Fruit fly (Drosophila melanogaster) whole organism, embryonic: ENCODE measurements around the gene dhd.

Source experiments
- Atf6 ChIP-seq: fragments of 200-800 bp; sonication (Bioruptor generic); IDR thresholded peaks from 2 replicates; pipeline ENCODE4 v1.3.6; 2022; ENCODE audit warnings: missing biosample characterization, missing genetic modification characterization
- CG10565 ChIP-seq: fragments of 200-800 bp; sonication (Bioruptor generic); optimal IDR thresholded peaks from 3 replicates; lab custom pipeline; 2016; ENCODE audit warnings: missing biosample characterization, mild to moderate bottlenecking, missing genetic modification characterization
- CG11504 ChIP-seq: fragments of 200-800 bp; sonication (Bioruptor generic); optimal IDR thresholded peaks from 3 replicates; lab custom pipeline; 2019; ENCODE audit warnings: missing biosample characterization, mild to moderate bottlenecking, missing genetic modification characterization, moderate library complexity
- CG12299 ChIP-seq: fragments of 200-800 bp; sonication (Bioruptor generic); optimal IDR thresholded peaks from 2 replicates; lab custom pipeline; 2018; ENCODE audit warnings: missing biosample characterization, mild to moderate bottlenecking, missing genetic modification characterization
- CG13296 ChIP-seq: fragments of 200-800 bp; sonication (Bioruptor generic); optimal IDR thresholded peaks from 3 replicates; lab custom pipeline; 2018; ENCODE audit warnings: missing biosample characterization, mild to moderate bottlenecking, missing genetic modification characterization
- CG14860 ChIP-seq: fragments of 200-800 bp; sonication (Bioruptor generic); IDR thresholded peaks from 3 replicates; pipeline ENCODE4 v1.3.6; 2022; ENCODE audit warnings: missing biosample characterization, missing genetic modification characterization; ENCODE audit not compliant: partially characterized antibody
- CG15073 ChIP-seq: fragments of 200-800 bp; sonication (Bioruptor generic); optimal IDR thresholded peaks from 2 replicates; lab custom pipeline; 2016; ENCODE audit warnings: missing biosample characterization, missing genetic modification characterization
- CG17328 ChIP-seq: fragments of 200-800 bp; sonication (Bioruptor generic); IDR thresholded peaks from 2 replicates; pipeline ENCODE4 v1.3.6; 2022; ENCODE audit warnings: missing biosample characterization, missing genetic modification characterization
- CG17829 ChIP-seq: fragments of 200-800 bp; optimal IDR thresholded peaks from 2 replicates; lab custom pipeline; 2019; ENCODE audit warnings: missing biosample characterization, mild to moderate bottlenecking, missing genetic modification characterization, moderate library complexity
- CG4617 ChIP-seq: fragments of 200-800 bp; sonication (Bioruptor generic); optimal IDR thresholded peaks from 3 replicates; lab custom pipeline; 2016; ENCODE audit warnings: missing biosample characterization, missing genetic modification characterization, borderline replicate concordance
- CG5180 ChIP-seq: fragments of 200-800 bp; sonication (Bioruptor generic); optimal IDR thresholded peaks from 3 replicates; lab custom pipeline; 2017; ENCODE audit warnings: missing biosample characterization, missing genetic modification characterization, mild to moderate bottlenecking, moderate library complexity, missing genetic modification reagents
- CG6689 ChIP-seq: fragments of 200-800 bp; sonication (Bioruptor generic); IDR thresholded peaks from 2 replicates; pipeline ENCODE4 v1.3.6; 2022; ENCODE audit warnings: missing biosample characterization, missing genetic modification characterization
- CG7357 ChIP-seq: fragments of 200-800 bp; sonication (Bioruptor generic); IDR thresholded peaks from 3 replicates; pipeline ENCODE4 v1.3.6; 2022; ENCODE audit warnings: missing biosample characterization, missing genetic modification characterization
- CG8388 ChIP-seq: fragments of 200-800 bp; sonication (Bioruptor generic); optimal IDR thresholded peaks from 2 replicates; lab custom pipeline; 2019; ENCODE audit warnings: missing biosample characterization, mild to moderate bottlenecking, missing genetic modification characterization, moderate library complexity
- CG8765 ChIP-seq: fragments of 200-800 bp; sonication (Bioruptor generic); IDR thresholded peaks from 2 replicates; pipeline ENCODE4 v1.3.6; 2022; ENCODE audit warnings: missing biosample characterization, missing genetic modification characterization
- CG9817 ChIP-seq: fragments of 200-800 bp; sonication (Bioruptor generic); optimal IDR thresholded peaks from 2 replicates; lab custom pipeline; 2018; ENCODE audit warnings: missing biosample characterization, mild to moderate bottlenecking, missing genetic modification characterization, moderate library complexity
- CG9932 ChIP-seq: fragments of 200-800 bp; sonication (Bioruptor generic); IDR thresholded peaks from 2 replicates; pipeline ENCODE4 v1.3.6; 2022; ENCODE audit warnings: missing biosample characterization, missing genetic modification characterization
- CrebB ChIP-seq: fragments of 200-800 bp; sonication (Bioruptor generic); optimal IDR thresholded peaks from 3 replicates; lab custom pipeline; 2018; ENCODE audit warnings: missing biosample characterization, mild to moderate bottlenecking, missing genetic modification characterization
- D19B ChIP-seq: fragments of 200-800 bp; sonication (Bioruptor generic); optimal IDR thresholded peaks from 2 replicates; lab custom pipeline; 2017; ENCODE audit warnings: missing biosample characterization, mild to moderate bottlenecking, missing genetic modification characterization
- Dad ChIP-seq: fragments of 200-800 bp; sonication (Bioruptor generic); optimal IDR thresholded peaks from 3 replicates; lab custom pipeline; 2016; ENCODE audit warnings: missing biosample characterization, missing genetic modification characterization
- Elba2 ChIP-seq: fragments of 200-800 bp; sonication (Bioruptor generic); optimal IDR thresholded peaks from 3 replicates; lab custom pipeline; 2016; ENCODE audit warnings: missing biosample characterization, missing genetic modification characterization
- Ets97D ChIP-seq: fragments of 200-800 bp; sonication (Bioruptor generic); optimal IDR thresholded peaks from 3 replicates; lab custom pipeline; 2016; ENCODE audit warnings: missing biosample characterization, missing genetic modification characterization
- Fer2 ChIP-seq: fragments of 200-800 bp; sonication (Bioruptor generic); optimal IDR thresholded peaks from 2 replicates; lab custom pipeline; 2018; ENCODE audit warnings: missing biosample characterization, mild to moderate bottlenecking, missing genetic modification characterization, moderate library complexity
- Hr39 ChIP-seq: fragments of >200 bp; optimal IDR thresholded peaks from 2 replicates; lab custom pipeline; 2017
- Myb ChIP-seq: fragments of 200-800 bp; sonication (Bioruptor generic); optimal IDR thresholded peaks from 2 replicates; lab custom pipeline; 2016; ENCODE audit warnings: missing biosample characterization, missing genetic modification characterization
- NC2β ChIP-seq: fragments of 200-800 bp; sonication (Bioruptor generic); optimal IDR thresholded peaks from 2 replicates; lab custom pipeline; 2016; ENCODE audit warnings: missing biosample characterization, missing genetic modification characterization
- NfI ChIP-seq: fragments of 200-800 bp; sonication (Bioruptor generic); optimal IDR thresholded peaks from 3 replicates; lab custom pipeline; 2018; ENCODE audit warnings: missing biosample characterization, mild to moderate bottlenecking, missing genetic modification characterization, moderate library complexity
- Oli ChIP-seq: fragments of 200-800 bp; sonication (Bioruptor generic); optimal IDR thresholded peaks from 2 replicates; lab custom pipeline; 2018; ENCODE audit warnings: missing biosample characterization, mild to moderate bottlenecking, missing genetic modification characterization, moderate library complexity
- Optix ChIP-seq: fragments of 200-800 bp; sonication (Bioruptor generic); IDR thresholded peaks from 3 replicates; pipeline ENCODE4 v1.3.6; 2022; ENCODE audit warnings: missing biosample characterization, missing genetic modification characterization
- PHDP ChIP-seq: fragments of 200-800 bp; sonication (Bioruptor generic); optimal IDR thresholded peaks from 3 replicates; lab custom pipeline; 2018; ENCODE audit warnings: missing biosample characterization, mild to moderate bottlenecking, missing genetic modification characterization, moderate library complexity
- Ptx1 ChIP-seq: fragments of 200-800 bp; sonication (Bioruptor generic); IDR thresholded peaks from 2 replicates; pipeline ENCODE4 v1.3.6; 2022; ENCODE audit warnings: missing biosample characterization, missing genetic modification characterization
- Sry-β ChIP-seq: fragments of 200-800 bp; sonication (Bioruptor generic); optimal IDR thresholded peaks from 2 replicates; lab custom pipeline; 2018; ENCODE audit warnings: missing biosample characterization, mild to moderate bottlenecking, missing genetic modification characterization, moderate library complexity
- Xbp1 ChIP-seq: fragments of 200-800 bp; sonication (Bioruptor generic); optimal IDR thresholded peaks from 3 replicates; lab custom pipeline; 2016; ENCODE audit warnings: missing biosample characterization, mild to moderate bottlenecking, missing genetic modification characterization
- Xrp1 ChIP-seq: fragments of 200-800 bp; sonication (Bioruptor generic); IDR thresholded peaks from 2 replicates; pipeline ENCODE4 v1.3.6; 2022; ENCODE audit warnings: missing biosample characterization, missing genetic modification characterization
- ab ChIP-seq: fragments of 200-800 bp; sonication (Bioruptor generic); optimal IDR thresholded peaks from 2 replicates; lab custom pipeline; 2016; ENCODE audit warnings: missing biosample characterization, missing genetic modification characterization
- abd-A ChIP-seq: fragments of 200-800 bp; sonication (Bioruptor generic); optimal IDR thresholded peaks from 3 replicates; lab custom pipeline; 2019; ENCODE audit warnings: missing biosample characterization, mild to moderate bottlenecking, missing genetic modification characterization, moderate library complexity
- ac ChIP-seq: fragments of 200-800 bp; sonication (Bioruptor generic); optimal IDR thresholded peaks from 3 replicates; lab custom pipeline; 2017; ENCODE audit warnings: missing biosample characterization, mild to moderate bottlenecking, missing genetic modification characterization
- ap ChIP-seq: fragments of 200-800 bp; sonication (Bioruptor generic); IDR thresholded peaks from 2 replicates; pipeline ENCODE4 v1.3.6; 2022; ENCODE audit warnings: missing biosample characterization, missing genetic modification characterization
- bsh ChIP-seq, 2 experiments: fragments of 200-800 bp; sonication (Bioruptor generic); optimal IDR thresholded peaks; 2 replicates each; lab custom pipeline; 2017 to 2018; ENCODE audit warnings: mild to moderate bottlenecking in 2 of 2, missing biosample characterization in 2 of 2, missing genetic modification characterization in 2 of 2, moderate library complexity in 1 of 2
- dimm ChIP-seq: fragments of 200-800 bp; sonication (Bioruptor generic); IDR thresholded peaks from 2 replicates; pipeline ENCODE4 v1.3.6; 2022; ENCODE audit warnings: missing biosample characterization, missing genetic modification characterization
- gcm2 ChIP-seq: fragments of 200-800 bp; sonication (Bioruptor generic); optimal IDR thresholded peaks from 2 replicates; lab custom pipeline; 2016; ENCODE audit warnings: missing biosample characterization, missing genetic modification characterization
- gro ChIP-seq: fragments of 200-800 bp; sonication (Bioruptor generic); optimal IDR thresholded peaks from 2 replicates; lab custom pipeline; 2016; ENCODE audit warnings: missing biosample characterization, missing genetic modification characterization
- nau ChIP-seq: fragments of 200-800 bp; sonication (Bioruptor generic); optimal IDR thresholded peaks from 3 replicates; lab custom pipeline; 2017; ENCODE audit warnings: missing biosample characterization, mild to moderate bottlenecking, missing genetic modification characterization, missing genetic modification reagents
- phol ChIP-seq: fragments of 200-800 bp; sonication (Bioruptor generic); optimal IDR thresholded peaks from 3 replicates; lab custom pipeline; 2018; ENCODE audit warnings: missing biosample characterization, mild to moderate bottlenecking, missing genetic modification characterization, moderate library complexity
- repo ChIP-seq: fragments of 200-800 bp; sonication (Bioruptor generic); optimal IDR thresholded peaks from 2 replicates; lab custom pipeline; 2016; ENCODE audit warnings: missing biosample characterization, missing genetic modification characterization
- ro ChIP-seq: fragments of 200-800 bp; sonication (Bioruptor generic); IDR thresholded peaks from 2 replicates; pipeline ENCODE4 v1.3.6; 2022; ENCODE audit warnings: missing biosample characterization, missing genetic modification characterization
- sim ChIP-seq: fragments of 200-800 bp; sonication (Bioruptor generic); IDR thresholded peaks from 2 replicates; pipeline ENCODE4 v1.3.6; 2022; ENCODE audit warnings: missing biosample characterization, missing genetic modification characterization
- slou ChIP-seq: fragments of 200-800 bp; sonication (Bioruptor generic); optimal IDR thresholded peaks from 3 replicates; lab custom pipeline; 2016; ENCODE audit warnings: missing biosample characterization, missing genetic modification characterization
- tup ChIP-seq: fragments of 200-800 bp; sonication (Bioruptor generic); optimal IDR thresholded peaks from 2 replicates; lab custom pipeline; 2016; ENCODE audit warnings: missing biosample characterization, mild to moderate bottlenecking, missing genetic modification characterization, moderate library complexity
- usp ChIP-seq: fragments of >200 bp; optimal IDR thresholded peaks from 2 replicates; lab custom pipeline; 2017; ENCODE audit warnings: missing biosample characterization, missing genetic modification characterization
- vnd ChIP-seq: fragments of 200-800 bp; sonication (Bioruptor generic); IDR thresholded peaks from 3 replicates; pipeline ENCODE4 v1.3.6; 2022; ENCODE audit warnings: missing biosample characterization, missing genetic modification characterization; ENCODE audit not compliant: partially characterized antibody
- zen ChIP-seq: fragments of 200-800 bp; sonication (Bioruptor generic); optimal IDR thresholded peaks from 3 replicates; lab custom pipeline; 2018; ENCODE audit warnings: missing biosample characterization, mild to moderate bottlenecking, missing genetic modification characterization, moderate library complexity

dhd gene

DNA sequence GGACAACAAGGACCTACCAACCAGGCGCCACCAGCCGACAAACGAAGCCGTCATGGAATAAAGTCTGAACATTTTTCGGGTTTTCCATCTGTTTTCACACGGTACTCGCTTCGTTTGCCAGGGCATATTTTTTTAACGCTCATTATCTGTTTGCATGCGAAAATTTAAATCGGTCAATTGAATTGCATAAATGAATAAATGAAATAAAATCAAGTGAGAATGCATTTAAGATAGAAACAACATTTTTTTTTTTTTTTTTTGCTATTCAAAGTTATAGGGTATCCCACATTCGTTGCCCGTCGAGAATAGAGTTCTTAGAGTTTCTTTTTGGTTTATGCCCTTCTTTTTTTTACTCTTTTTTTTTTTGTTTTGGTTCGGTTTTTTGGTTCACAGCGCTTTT, 26.1 kb upstream of the dhd start (continued):
- TF ChIP-seq gro (GFP tag; lab: Kevin White, UChicago) = peak; percentile 6
- no peak for TF ChIP-seq CG10565 (GFP tag; lab: Kevin White, UChicago)
- TF ChIP-seq ac (GFP tag; lab: Kevin White, UChicago) = no peak
- 0 out of 2 replicates have a peak, but pooled peaks have one; percentile 15 for TF ChIP-seq CG6689 (GFP tag; lab: Robert Waterston, UW)
- peak; percentile 40; the same call in 1 of the 2 replicates for TF ChIP-seq Ptx1
- TF ChIP-seq CG9932 (GFP tag; lab: Robert Waterston, UW) = peak; percentile 35
- TF ChIP-seq CG4617 (GFP tag; lab: Kevin White, UChicago) = no peak
- TF ChIP-seq ab = no peak
- no peak for TF ChIP-seq CrebB
- TF ChIP-seq Ets97D (GFP tag; lab: Kevin White, UChicago) = no peak
- no peak for TF ChIP-seq sim (GFP tag; lab: Robert Waterston, UW)
- TF ChIP-seq ap (GFP tag; lab: Robert Waterston, UW) = no peak
- peak; percentile 37 for TF ChIP-seq CG17328
- TF ChIP-seq PHDP (tag; lab: Kevin White, UChicago) = peak; percentile 24
- peak; percentile 41 for TF ChIP-seq CG9817 (tag; lab: Kevin White, UChicago)
- TF ChIP-seq CG14860 (GFP tag; lab: Robert Waterston, UW) = no peak
- TF ChIP-seq Atf6 (GFP tag; lab: Robert Waterston, UW) = peak; percentile 60; the same call in 1 of the 2 replicates
- peak; percentile 20 for TF ChIP-seq Myb
- TF ChIP-seq Optix (GFP tag; lab: Robert Waterston, UW) = no peak
- no peak for TF ChIP-seq CG17829
- TF ChIP-seq slou (GFP tag; lab: Kevin White, UChicago) = no peak
- TF ChIP-seq nau (GFP tag; lab: Kevin White, UChicago) = no peak
- TF ChIP-seq bsh (GFP tag; optimal IDR thresholded peaks at IDR 0.05; lab: Kevin White, UChicago) = no peak
- TF ChIP-seq CG5180 (GFP tag; lab: Kevin White, UChicago) = no peak
- TF ChIP-seq ro = no peak
- TF ChIP-seq Dad (GFP tag; lab: Kevin White, UChicago) = no peak
- no peak for TF ChIP-seq usp (GFP tag; lab: Kevin White, UChicago)
- TF ChIP-seq CG7357 = 0 out of 3 replicates have a peak, but pooled peaks have one; percentile 43
- no peak for TF ChIP-seq CG8765
- peak; percentile 59 for TF ChIP-seq Xrp1 (GFP tag; lab: Robert Waterston, UW)
- TF ChIP-seq dimm (GFP tag; lab: Robert Waterston, UW) = no peak
- TF ChIP-seq NfI (GFP tag; lab: Kevin White, UChicago) = peak; percentile 30
- no peak for TF ChIP-seq abd-A
- TF ChIP-seq zen (tag; lab: Kevin White, UChicago) = peak; percentile 84
- no peak for TF ChIP-seq tup
- TF ChIP-seq repo (GFP tag; lab: Kevin White, UChicago) = no peak
- TF ChIP-seq CG8388 = peak; percentile 4
- no peak for TF ChIP-seq Elba2 (GFP tag; lab: Kevin White, UChicago)
- no peak for TF ChIP-seq CG12299 (tag; lab: Kevin White, UChicago)
- no peak for TF ChIP-seq gcm2 (GFP tag; lab: Kevin White, UChicago)
- peak; percentile 43 for TF ChIP-seq Xbp1
- TF ChIP-seq CG11504 (tag; lab: Kevin White, UChicago) = peak; percentile 72
- peak; percentile 10 for TF ChIP-seq Oli
- TF ChIP-seq phol (tag; lab: Kevin White, UChicago) = peak; percentile 65
- TF ChIP-seq Fer2 (tag; lab: Kevin White, UChicago) = peak; percentile 39
- no peak for TF ChIP-seq Sry-β (GFP tag; lab: Kevin White, UChicago)
- peak; percentile 45 for TF ChIP-seq CG13296
- TF ChIP-seq D19B (GFP tag; lab: Kevin White, UChicago) = peak; percentile 82
- no peak for TF ChIP-seq CG15073 (GFP tag; lab: Kevin White, UChicago)
- no peak for TF ChIP-seq NC2β (GFP tag; lab: Kevin White, UChicago)
- no peak for TF ChIP-seq Hr39 (lab: Kevin White, UChicago)
- no peak for TF ChIP-seq vnd (GFP tag; lab: Robert Waterston, UW)
